Worm (Caenorhabditis elegans): ENCODE measurements around the gene ops-1.

ops-1 gene

DNA sequence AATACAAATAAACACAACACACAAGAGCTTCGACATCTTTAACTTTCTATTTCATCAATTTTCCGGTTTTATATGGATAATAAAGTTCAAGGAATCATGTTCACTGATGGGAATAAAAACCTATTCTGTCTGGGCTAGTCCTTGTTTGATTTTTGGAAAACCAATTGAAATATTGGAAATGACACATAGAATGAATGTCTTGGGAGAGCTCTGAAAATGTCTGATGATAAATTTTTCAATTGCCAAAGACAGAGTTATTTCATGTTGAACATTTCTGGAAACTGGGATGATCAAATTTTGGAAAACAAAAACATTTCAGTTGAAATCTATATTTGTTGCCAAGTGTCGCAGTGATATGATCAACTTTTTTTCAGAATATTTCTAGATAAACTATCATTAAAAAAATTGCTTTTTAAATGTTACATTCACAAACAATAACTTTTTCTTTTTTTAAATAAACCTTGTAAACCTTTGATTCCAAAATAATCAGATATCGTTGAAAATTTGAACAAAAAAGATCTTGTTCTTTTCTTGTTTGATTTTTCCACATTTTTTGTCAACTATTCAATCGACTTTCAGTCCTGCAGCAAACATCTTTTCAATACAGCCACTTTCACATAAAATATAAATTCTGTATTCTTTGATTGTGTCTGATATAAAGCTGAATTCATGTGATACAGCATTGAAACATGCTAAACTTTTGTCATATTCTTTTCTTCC, 46.5 kb downstream of the ops-1 start, which contains the start of the genes F58F9.6 and F58F9.8:
Gene F58F9.6 (minus strand): TSS at position 101 of the 720 bp plus-strand sequence.
Gene F58F9.8 (plus strand): TSS at position 670 of the 720 bp plus-strand sequence.
- TF ChIP-seq F13C5.2 (tag; optimal IDR thresholded peaks at IDR 0.05): no peak
- TF ChIP-seq tbx-11 (GFP tag; IDR thresholded peaks at IDR 0.05): no peak
- TF ChIP-seq scrt-1 (GFP tag; IDR thresholded peaks at IDR 0.05): no peak
- TF ChIP-seq ceh-36 (tag; optimal IDR thresholded peaks at IDR 0.05): no peak
- no peak for TF ChIP-seq hmbx-1 (tag; optimal IDR thresholded peaks at IDR 0.05)
- TF ChIP-seq aly-1 (tag; optimal IDR thresholded peaks at IDR 0.05): no peak
- TF ChIP-seq ets-7 (tag; optimal IDR thresholded peaks at IDR 0.05): no peak
- TF ChIP-seq hnd-1 (tag; optimal IDR thresholded peaks at IDR 0.05): no peak
- TF ChIP-seq tra-4 (tag; optimal IDR thresholded peaks at IDR 0.05): no peak
- no peak for TF ChIP-seq sea-1 (GFP tag; conservative IDR thresholded peaks at IDR 0.05)
- no peak for TF ChIP-seq hmg-4 (GFP tag; optimal IDR thresholded peaks at IDR 0.05)
